Fruit fly (Drosophila melanogaster) whole organism, embryonic: ENCODE measurements around the gene Fer3.

Experiments
- Bgb ChIP-seq: fragments of 200-800 bp; sonication (Bioruptor generic); IDR thresholded peaks from 2 replicates; pipeline ENCODE4 v1.3.6; 2022; ENCODE audit warnings: missing biosample characterization, missing genetic modification characterization; ENCODE audit not compliant: partially characterized antibody
- CG10565 ChIP-seq: fragments of 200-800 bp; sonication (Bioruptor generic); optimal IDR thresholded peaks from 3 replicates; lab custom pipeline; 2016; ENCODE audit warnings: missing biosample characterization, mild to moderate bottlenecking, missing genetic modification characterization
- CG11085 ChIP-seq: fragments of 200-800 bp; sonication (Bioruptor generic); IDR thresholded peaks from 2 replicates; pipeline ENCODE4 v1.3.6; 2022; ENCODE audit warnings: missing biosample characterization, missing genetic modification characterization
- CG11093 ChIP-seq: fragments of 200-800 bp; sonication (Bioruptor generic); IDR thresholded peaks from 3 replicates; pipeline ENCODE4 v1.3.6; 2022; ENCODE audit warnings: missing biosample characterization, missing genetic modification characterization
- CG11456 ChIP-seq: fragments of 200-800 bp; sonication (Bioruptor generic); IDR thresholded peaks from 3 replicates; pipeline ENCODE4 v1.3.6; 2022; ENCODE audit warnings: missing biosample characterization, missing genetic modification characterization
- CG12219 ChIP-seq: fragments of 200-800 bp; sonication (Bioruptor generic); optimal IDR thresholded peaks from 3 replicates; lab custom pipeline; 2018; ENCODE audit warnings: missing biosample characterization, mild to moderate bottlenecking, missing genetic modification characterization
- CG13775 ChIP-seq: fragments of 200-800 bp; sonication (Bioruptor generic); optimal IDR thresholded peaks from 3 replicates; lab custom pipeline; 2017; ENCODE audit warnings: missing biosample characterization, mild to moderate bottlenecking, missing genetic modification characterization
- CG14965 ChIP-seq: fragments of 200-800 bp; sonication (Bioruptor generic); optimal IDR thresholded peaks from 2 replicates; lab custom pipeline; 2016; ENCODE audit warnings: missing biosample characterization, missing genetic modification characterization, borderline replicate concordance
- CG15514 ChIP-seq: fragments of 200-800 bp; sonication (Bioruptor generic); optimal IDR thresholded peaks from 3 replicates; lab custom pipeline; 2017; ENCODE audit warnings: missing biosample characterization, missing genetic modification characterization, mild to moderate bottlenecking, moderate library complexity, missing genetic modification reagents
- CG15601 ChIP-seq: fragments of 200-800 bp; sonication (Bioruptor generic); optimal IDR thresholded peaks from 3 replicates; lab custom pipeline; 2019; ENCODE audit warnings: missing biosample characterization, mild to moderate bottlenecking, missing genetic modification characterization, moderate library complexity
- CG1603 ChIP-seq: fragments of 200-800 bp; sonication (Bioruptor generic); optimal IDR thresholded peaks from 2 replicates; lab custom pipeline; 2019; ENCODE audit warnings: missing biosample characterization, mild to moderate bottlenecking, missing genetic modification characterization, moderate library complexity
- CG2116 ChIP-seq: fragments of 200-800 bp; sonication (Bioruptor generic); optimal IDR thresholded peaks from 3 replicates; lab custom pipeline; 2018; ENCODE audit warnings: missing biosample characterization, mild to moderate bottlenecking, missing genetic modification characterization
- CG31365 ChIP-seq: fragments of 200-800 bp; sonication (Bioruptor generic); optimal IDR thresholded peaks from 2 replicates; lab custom pipeline; 2018; ENCODE audit warnings: missing biosample characterization, mild to moderate bottlenecking, missing genetic modification characterization
- CG3407 ChIP-seq: fragments of 200-800 bp; sonication (Bioruptor generic); optimal IDR thresholded peaks from 2 replicates; lab custom pipeline; 2018; ENCODE audit warnings: missing biosample characterization, mild to moderate bottlenecking, missing genetic modification characterization
- CG34422 ChIP-seq: fragments of 200-800 bp; sonication (Bioruptor generic); IDR thresholded peaks from 3 replicates; pipeline ENCODE4 v1.3.6; 2022; ENCODE audit warnings: missing biosample characterization, missing genetic modification characterization
- CG3995 ChIP-seq: fragments of 200-800 bp; sonication (Bioruptor generic); optimal IDR thresholded peaks from 3 replicates; lab custom pipeline; 2016; ENCODE audit warnings: missing biosample characterization, missing genetic modification characterization
- CG6654 ChIP-seq: fragments of 200-800 bp; sonication (Bioruptor generic); optimal IDR thresholded peaks from 2 replicates; lab custom pipeline; 2017; ENCODE audit warnings: missing biosample characterization, mild to moderate bottlenecking, missing genetic modification characterization
- CG6813 ChIP-seq: fragments of 200-800 bp; sonication (Bioruptor generic); optimal IDR thresholded peaks from 2 replicates; lab custom pipeline; 2017; ENCODE audit warnings: missing biosample characterization, missing genetic modification characterization, mild to moderate bottlenecking, moderate library complexity, missing genetic modification reagents
- CG7963 ChIP-seq: fragments of 200-800 bp; sonication (Bioruptor generic); IDR thresholded peaks from 3 replicates; pipeline ENCODE4 v1.3.6; 2022; ENCODE audit warnings: missing biosample characterization, missing genetic modification characterization; ENCODE audit not compliant: partially characterized antibody
- CoRest ChIP-seq: fragments of 200-800 bp; sonication (Bioruptor generic); optimal IDR thresholded peaks from 3 replicates; lab custom pipeline; 2018; ENCODE audit warnings: missing biosample characterization, mild to moderate bottlenecking, missing genetic modification characterization, moderate library complexity
- Dfd ChIP-seq, 2 experiments: fragments of >200 bp; optimal IDR thresholded peaks; 2 replicates each; lab custom pipeline; 2017; ENCODE audit warnings: missing biosample characterization in 2 of 2, missing genetic modification characterization in 2 of 2
- Ets97D ChIP-seq: fragments of 200-800 bp; sonication (Bioruptor generic); optimal IDR thresholded peaks from 3 replicates; lab custom pipeline; 2016; ENCODE audit warnings: missing biosample characterization, missing genetic modification characterization
- Gsc ChIP-seq: fragments of 200-800 bp; sonication (Bioruptor generic); IDR thresholded peaks from 2 replicates; pipeline ENCODE4 v1.3.6; 2022; ENCODE audit warnings: missing biosample characterization, missing genetic modification characterization
- Hey ChIP-seq: fragments of 200-800 bp; sonication (Bioruptor generic); optimal IDR thresholded peaks from 3 replicates; lab custom pipeline; 2018; ENCODE audit warnings: missing biosample characterization, mild to moderate bottlenecking, missing genetic modification characterization
- Hsf ChIP-seq: fragments of 200-800 bp; sonication (Bioruptor generic); optimal IDR thresholded peaks from 3 replicates; lab custom pipeline; 2016; ENCODE audit warnings: missing biosample characterization, missing genetic modification characterization
- Jarid2 ChIP-seq: fragments of 200-800 bp; sonication (Bioruptor generic); optimal IDR thresholded peaks from 3 replicates; lab custom pipeline; 2017; ENCODE audit warnings: mild to moderate bottlenecking, missing biosample characterization, missing genetic modification reagents, missing genetic modification characterization
- MBD-R2 ChIP-seq: fragments of 200-800 bp; sonication (Bioruptor generic); IDR thresholded peaks from 2 replicates; pipeline ENCODE4 v1.3.6; 2022; ENCODE audit warnings: missing biosample characterization, missing genetic modification characterization
- Myb ChIP-seq: fragments of 200-800 bp; sonication (Bioruptor generic); optimal IDR thresholded peaks from 2 replicates; lab custom pipeline; 2016; ENCODE audit warnings: missing biosample characterization, missing genetic modification characterization
- NC2α ChIP-seq: fragments of 200-800 bp; sonication (Bioruptor generic); optimal IDR thresholded peaks from 2 replicates; lab custom pipeline; 2016; ENCODE audit warnings: missing biosample characterization, missing genetic modification characterization
- Side ChIP-seq: fragments of 200-800 bp; sonication (Bioruptor generic); optimal IDR thresholded peaks from 2 replicates; lab custom pipeline; 2016; ENCODE audit warnings: missing biosample characterization, missing genetic modification characterization
- Sin3A ChIP-seq: fragments of >200 bp; optimal IDR thresholded peaks from 2 replicates; lab custom pipeline; 2018
- Sry-β ChIP-seq: fragments of 200-800 bp; sonication (Bioruptor generic); optimal IDR thresholded peaks from 2 replicates; lab custom pipeline; 2018; ENCODE audit warnings: missing biosample characterization, mild to moderate bottlenecking, missing genetic modification characterization, moderate library complexity
- TFAM ChIP-seq: fragments of 200-800 bp; sonication (Bioruptor generic); optimal IDR thresholded peaks from 2 replicates; lab custom pipeline; 2017; ENCODE audit warnings: missing biosample characterization, missing genetic modification characterization, inconsistent platforms
- ap ChIP-seq: fragments of 200-800 bp; sonication (Bioruptor generic); IDR thresholded peaks from 2 replicates; pipeline ENCODE4 v1.3.6; 2022; ENCODE audit warnings: missing biosample characterization, missing genetic modification characterization
- ash1 ChIP-seq: fragments of 200-800 bp; sonication (Bioruptor generic); optimal IDR thresholded peaks from 2 replicates; lab custom pipeline; 2018; ENCODE audit warnings: missing biosample characterization, mild to moderate bottlenecking, missing genetic modification characterization
- bowl ChIP-seq: fragments of 200-800 bp; sonication (Bioruptor generic); IDR thresholded peaks from 2 replicates; pipeline ENCODE4 v1.3.6; 2022; ENCODE audit warnings: missing biosample characterization, missing genetic modification characterization
- chm ChIP-seq: fragments of 200-800 bp; sonication (Bioruptor generic); IDR thresholded peaks from 2 replicates; pipeline ENCODE4 v1.3.6; 2022; ENCODE audit warnings: missing biosample characterization, missing genetic modification characterization
- croc ChIP-seq: fragments of 200-800 bp; sonication (Bioruptor generic); conservative IDR thresholded peaks from 3 replicates; pipeline ENCODE4 v1.3.6; 2022; ENCODE audit warnings: missing biosample characterization, missing genetic modification characterization
- dpn ChIP-seq, 2 experiments: fragments of 200-800 bp; sonication (Bioruptor generic); optimal IDR thresholded peaks; 3 replicates each; lab custom pipeline; 2016; ENCODE audit warnings: missing biosample characterization in 2 of 2, missing genetic modification characterization in 2 of 2
- gcm ChIP-seq: fragments of 200-800 bp; sonication (Bioruptor generic); optimal IDR thresholded peaks from 2 replicates; lab custom pipeline; 2019; ENCODE audit warnings: missing biosample characterization, mild to moderate bottlenecking, missing genetic modification characterization, moderate library complexity
- lbe ChIP-seq: fragments of 200-800 bp; sonication (Bioruptor generic); optimal IDR thresholded peaks from 2 replicates; lab custom pipeline; 2016; ENCODE audit warnings: missing biosample characterization, mild to moderate bottlenecking, missing genetic modification characterization
- nerfin-2 ChIP-seq: fragments of 200-800 bp; sonication (Bioruptor generic); IDR thresholded peaks from 2 replicates; pipeline ENCODE4 v1.3.6; 2022; ENCODE audit warnings: missing biosample characterization, missing genetic modification characterization; ENCODE audit not compliant: partially characterized antibody
- pfk ChIP-seq: fragments of 200-800 bp; sonication (Bioruptor generic); optimal IDR thresholded peaks from 2 replicates; lab custom pipeline; 2018; ENCODE audit warnings: missing biosample characterization, mild to moderate bottlenecking, missing genetic modification characterization, moderate library complexity
- ranshi ChIP-seq: fragments of 200-800 bp; sonication (Bioruptor generic); IDR thresholded peaks from 2 replicates; pipeline ENCODE4 v1.3.6; 2022; ENCODE audit warnings: missing biosample characterization, missing genetic modification characterization
- ro ChIP-seq: fragments of 200-800 bp; sonication (Bioruptor generic); IDR thresholded peaks from 2 replicates; pipeline ENCODE4 v1.3.6; 2022; ENCODE audit warnings: missing biosample characterization, missing genetic modification characterization
- row ChIP-seq: fragments of 200-800 bp; sonication (Bioruptor generic); IDR thresholded peaks from 3 replicates; pipeline ENCODE4 v1.3.6; 2022; ENCODE audit warnings: missing biosample characterization, missing genetic modification characterization
- tgo ChIP-seq: fragments of 200-800 bp; sonication (Bioruptor generic); IDR thresholded peaks from 3 replicates; pipeline ENCODE4 v1.3.6; 2022; ENCODE audit warnings: missing biosample characterization, missing genetic modification characterization
- twi ChIP-seq: fragments of 200-800 bp; optimal IDR thresholded peaks from 2 replicates; lab custom pipeline; 2019; ENCODE audit warnings: missing biosample characterization, mild to moderate bottlenecking, missing genetic modification characterization, moderate library complexity
- unpg ChIP-seq: fragments of 200-800 bp; sonication (Bioruptor generic); optimal IDR thresholded peaks from 3 replicates; lab custom pipeline; 2018; ENCODE audit warnings: missing biosample characterization, mild to moderate bottlenecking, missing genetic modification characterization, moderate library complexity
- yki ChIP-seq: fragments of >200 bp; optimal IDR thresholded peaks from 3 replicates; lab custom pipeline; 2018
- zf30C ChIP-seq: fragments of 200-800 bp; sonication (Bioruptor generic); optimal IDR thresholded peaks from 3 replicates; lab custom pipeline; 2018; ENCODE audit warnings: missing biosample characterization, mild to moderate bottlenecking, missing genetic modification characterization

The Fer3 gene

dm6 chr3R:11655873-11656374 is 38.2 kb downstream of the Fer3 start, which contains the start of gene CG42327 (continued):
- TF ChIP-seq dpn (GFP tag; optimal IDR thresholded peaks at IDR 0.05; lab: Kevin White, UChicago) (peak; percentile 73 to 94), CG11456 (GFP tag; lab: Robert Waterston, UW) (peak; percentile 89), Side (peak; percentile 79), CG14965 (GFP tag; lab: Kevin White, UChicago) (peak; percentile 20), MBD-R2 (peak; percentile 67), CG6813 (GFP tag; lab: Kevin White, UChicago) (peak; percentile 94), twi (peak; percentile 72), tgo (GFP tag; lab: Robert Waterston, UW) (peak; percentile 96), ro (GFP tag; lab: Robert Waterston, UW) (peak; percentile 84), CG3407 (GFP tag; lab: Kevin White, UChicago) (peak; percentile 95), CG12219 (peak; percentile 90), CG1603 (tag; lab: Kevin White, UChicago) (peak; percentile 84), CG11085 (GFP tag; lab: Robert Waterston, UW) (peak; percentile 69), ash1 (GFP tag; lab: Kevin White, UChicago) (peak; percentile 21), zf30C (GFP tag; lab: Kevin White, UChicago) (peak; percentile 22), croc (GFP tag; lab: Robert Waterston, UW) (peak; percentile 88), Gsc (GFP tag; lab: Robert Waterston, UW) (peak; percentile 67), lbe (peak; percentile 93), CG10565 (GFP tag; lab: Kevin White, UChicago) (peak; percentile 75), CG11093 (GFP tag; lab: Robert Waterston, UW) (peak; percentile 92), Jarid2 (GFP tag; lab: Kevin White, UChicago) (peak; percentile 89), CG31365 (tag; lab: Kevin White, UChicago) (peak; percentile 54), Sry-β (GFP tag; lab: Kevin White, UChicago) (peak; percentile 66), CG3995 (no peak), Myb (GFP tag; lab: Kevin White, UChicago) (peak; percentile 45), pfk (no peak), Sin3A (lab: Kevin White, UChicago) (no peak), NC2α (GFP tag; lab: Kevin White, UChicago) (peak; percentile 72), unpg (peak; percentile 97), Bgb (GFP tag; lab: Robert Waterston, UW) (peak; percentile 50), CoRest (tag; lab: Kevin White, UChicago) (peak; percentile 91), CG2116 (GFP tag; lab: Kevin White, UChicago) (peak; percentile 82), CG13775 (GFP tag; lab: Kevin White, UChicago) (peak; percentile 92), Ets97D (peak; percentile 45), CG34422 (GFP tag; lab: Robert Waterston, UW) (peak; percentile 96), CG15601 (peak; percentile 92), TFAM (GFP tag; lab: Kevin White, UChicago) (peak; percentile 72), Hsf (GFP tag; lab: Kevin White, UChicago) (peak; percentile 90), Hey (tag; lab: Kevin White, UChicago) (no peak), CG15514 (GFP tag; lab: Kevin White, UChicago) (peak; percentile 84), row (GFP tag; lab: Robert Waterston, UW) (peak; percentile 98), ap (GFP tag; lab: Robert Waterston, UW) (peak; percentile 93), nerfin-2 (GFP tag; lab: Robert Waterston, UW) (peak; percentile 66), gcm (GFP tag; lab: Kevin White, UChicago) (peak; percentile 96), Dfd (GFP tag; optimal IDR thresholded peaks at IDR 0.05; lab: Kevin White, UChicago) (no peak), ranshi (GFP tag; lab: Robert Waterston, UW) (peak; percentile 91), chm (peak; percentile 98), bowl (GFP tag; lab: Robert Waterston, UW) (peak; percentile 83), CG7963 (GFP tag; lab: Robert Waterston, UW) (no peak), CG6654 (peak; percentile 77), yki (lab: Kevin White, UChicago) (no peak)
